Worm (Caenorhabditis elegans): Measurements from ENCODE around the gene C50F4.8.

The C50F4.8 gene

ce11 chrV:9518832-9519231 lies at the start of gene C50F4.8:
Gene C50F4.8 (minus strand): TSS chrV:9518859.
- TF ChIP-seq ZK546.5 (tag; optimal IDR thresholded peaks at IDR 0.05) (no peak), nhr-28 (tag; optimal IDR thresholded peaks at IDR 0.05) (peak; percentile 39), fkh-10 (GFP tag; optimal IDR thresholded peaks at IDR 0.05) (no peak), nhr-25 (tag; optimal IDR thresholded peaks at IDR 0.05; ENCODE audit: borderline replicate concordance, insufficient read depth) (no peak), unc-62 (GFP tag; optimal IDR thresholded peaks at IDR 0.05 in 1 of 2) (peak in 1 of 2 experiments; percentile 35), unc-62 (tag; optimal IDR thresholded peaks at IDR 0.05) (no peak), vab-7 (GFP tag; IDR thresholded peaks at IDR 0.05) (no peak), tra-1 (GFP tag; IDR thresholded peaks at IDR 0.05) (no peak), lin-29 (GFP tag; IDR thresholded peaks at IDR 0.05) (no peak), dve-1 (tag; optimal IDR thresholded peaks at IDR 0.05; ENCODE audit: insufficient read depth) (peak; percentile 24), mxl-2 (GFP tag; conservative IDR thresholded peaks at IDR 0.05) (no peak), attf-4 (tag; optimal IDR thresholded peaks at IDR 0.05) (no peak)

ce11 chrV:9563585-9563984 lies 44.9 kb upstream of the C50F4.8 start:
- no peak for TF ChIP-seq ceh-28 (tag; optimal IDR thresholded peaks at IDR 0.05)
- peak; percentile 34 for TF ChIP-seq fkh-10 (GFP tag; optimal IDR thresholded peaks at IDR 0.05)
- TF ChIP-seq ctbp-1 (GFP tag; IDR thresholded peaks at IDR 0.05), result 0 out of 2 replicates have a peak, but pooled peaks have one; percentile 35
- peak in 1 of 2 experiments; percentile 82 for TF ChIP-seq unc-62 (GFP tag; optimal IDR thresholded peaks at IDR 0.05 in 1 of 2)
- no peak for TF ChIP-seq unc-62 (tag; optimal IDR thresholded peaks at IDR 0.05)
- no peak for TF ChIP-seq T20F7.1 (GFP tag; optimal IDR thresholded peaks at IDR 0.05)

ce11 chrV:9561624-9562179 lies 43.0 kb upstream of the C50F4.8 start, which contains the start of gene rgef-1:
Gene rgef-1 (minus strand): TSS chrV:9561674.
- TF ChIP-seq daf-12 (tag; optimal IDR thresholded peaks at IDR 0.05), result no peak
- no peak for TF ChIP-seq ztf-11 (tag; optimal IDR thresholded peaks at IDR 0.05)
- TF ChIP-seq gei-8 (GFP tag; optimal IDR thresholded peaks at IDR 0.05), result no peak
- TF ChIP-seq nhr-102 (tag; optimal IDR thresholded peaks at IDR 0.05), result no peak
- no peak for TF ChIP-seq nhr-237 (tag; optimal IDR thresholded peaks at IDR 0.05)
- no peak for TF ChIP-seq lim-7 (GFP tag; IDR thresholded peaks at IDR 0.05)
- TF ChIP-seq madf-5 (GFP tag; IDR thresholded peaks at IDR 0.05), result no peak
- no peak for TF ChIP-seq sdz-12 (GFP tag; optimal IDR thresholded peaks at IDR 0.05)
- no peak for TF ChIP-seq nhr-42 (GFP tag; IDR thresholded peaks at IDR 0.05)
- TF ChIP-seq ZK546.5 (tag; optimal IDR thresholded peaks at IDR 0.05), result no peak
- TF ChIP-seq spr-3 (GFP tag; optimal IDR thresholded peaks at IDR 0.05), result no peak
- TF ChIP-seq Y75B8A.6 (GFP tag; IDR thresholded peaks at IDR 0.05), result no peak
- peak; percentile 10 for TF ChIP-seq mes-2 (tag; optimal IDR thresholded peaks at IDR 0.05; ENCODE audit: poor library complexity, severe bottlenecking)
- no peak for TF ChIP-seq egl-27 (tag; optimal IDR thresholded peaks at IDR 0.05)
- TF ChIP-seq ceh-44 (GFP tag; IDR thresholded peaks at IDR 0.05), result no peak
- 0 out of 2 replicates have a peak, but pooled peaks have one; percentile 14 for TF ChIP-seq dmd-6 (GFP tag; IDR thresholded peaks at IDR 0.05)
- no peak for TF ChIP-seq daf-16 (GFP tag; optimal IDR thresholded peaks at IDR 0.05)
- no peak for TF ChIP-seq daf-16 (tag; optimal IDR thresholded peaks at IDR 0.05)
- peak; percentile 90 for TF ChIP-seq fkh-10 (GFP tag; optimal IDR thresholded peaks at IDR 0.05)
- TF ChIP-seq Y48G9A.11 (GFP tag; IDR thresholded peaks at IDR 0.05), result no peak
- TF ChIP-seq daf-8 (GFP tag; IDR thresholded peaks at IDR 0.05), result no peak
- peak; percentile 56 for TF ChIP-seq hlh-30 (tag; optimal IDR thresholded peaks at IDR 0.05; ENCODE audit: insufficient read depth)
- no peak for TF ChIP-seq jun-1 (tag; optimal IDR thresholded peaks at IDR 0.05)
- peak; percentile 81 for TF ChIP-seq egl-43 (GFP tag; IDR thresholded peaks at IDR 0.05)
- TF ChIP-seq ctbp-1 (GFP tag; IDR thresholded peaks at IDR 0.05), result peak; percentile 91
- TF ChIP-seq cey-2 (tag; optimal IDR thresholded peaks at IDR 0.05; ENCODE audit: borderline replicate concordance, insufficient read depth), result no peak
- peak; percentile 13 for TF ChIP-seq nhr-48 (tag; optimal IDR thresholded peaks at IDR 0.05)
- peak; percentile 75 for TF ChIP-seq F37D6.2 (tag; optimal IDR thresholded peaks at IDR 0.05)
- no peak for TF ChIP-seq tra-1 (GFP tag; IDR thresholded peaks at IDR 0.05)
- no peak for TF ChIP-seq dpl-1 (GFP tag; optimal IDR thresholded peaks at IDR 0.05)
- TF ChIP-seq php-3 (GFP tag; IDR thresholded peaks at IDR 0.05), result no peak
- TF ChIP-seq saeg-2 (GFP tag; IDR thresholded peaks at IDR 0.05), result no peak
- TF ChIP-seq ceh-20 (GFP tag; IDR thresholded peaks at IDR 0.05), result 0 out of 2 replicates have a peak, but pooled peaks have one; percentile 22
- no peak for TF ChIP-seq nhr-76 (tag; optimal IDR thresholded peaks at IDR 0.05)
- TF ChIP-seq lsy-2 (tag; optimal IDR thresholded peaks at IDR 0.05), result peak; percentile 41 to 69

All from whole organism, L4 larva.